Fruit fly (Drosophila melanogaster): ENCODE measurements around the gene Hmgcl.

Hmgcl gene

DNA sequence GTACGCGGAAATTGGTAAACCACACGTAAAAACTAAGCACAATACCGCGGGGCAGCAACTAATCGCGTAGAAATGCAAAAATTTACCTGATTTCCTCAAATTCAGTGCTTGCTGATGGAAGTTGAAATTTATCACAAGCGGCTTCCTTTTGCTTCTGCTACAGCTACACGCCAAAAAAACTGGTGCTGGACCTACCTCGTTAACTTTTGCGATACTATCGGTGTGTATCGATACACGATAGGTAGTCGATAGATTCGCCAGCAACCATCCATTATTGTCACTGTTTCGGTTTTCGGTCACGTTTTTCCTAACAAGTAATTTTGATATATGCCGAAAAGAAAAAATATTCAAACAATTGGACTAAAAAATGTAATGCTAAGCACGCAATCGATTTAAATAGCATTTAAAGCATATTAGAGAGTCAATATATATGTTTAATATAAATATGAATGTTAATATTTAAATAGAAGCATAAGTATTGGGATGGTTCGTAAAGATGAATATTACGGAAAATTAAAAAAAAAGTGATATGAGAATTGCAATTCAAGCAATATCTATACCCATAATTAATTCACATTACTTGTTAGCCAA lies 7.3 kb downstream of the Hmgcl start, which contains the start of gene Sumo (continued):
- peak; percentile 69 for TF ChIP-seq CG30020 (tag; optimal IDR thresholded peaks at IDR 0.05)
- TF ChIP-seq wek (GFP tag; optimal IDR thresholded peaks at IDR 0.05), result no peak
- peak; percentile 96 for TF ChIP-seq hbn (GFP tag; IDR thresholded peaks at IDR 0.05; ENCODE audit: partially characterized antibody)
- TF ChIP-seq CG6683 (GFP tag; optimal IDR thresholded peaks at IDR 0.05), result no peak
- peak; percentile 1 for TF ChIP-seq twi (tag; optimal IDR thresholded peaks at IDR 0.05)
- no peak for TF ChIP-seq pfk (GFP tag; optimal IDR thresholded peaks at IDR 0.05)
- peak; percentile 23 for TF ChIP-seq sug (tag; optimal IDR thresholded peaks at IDR 0.05)
- TF ChIP-seq CG11085 (GFP tag; IDR thresholded peaks at IDR 0.05), result no peak; the same call in 1 of the 2 replicates
- peak; percentile 82 for TF ChIP-seq Med (GFP tag)
- TF ChIP-seq Ets65A (GFP tag), result no peak
- TF ChIP-seq gsb-n (tag; optimal IDR thresholded peaks at IDR 0.05), result no peak
- TF ChIP-seq vvl (GFP tag; IDR thresholded peaks at IDR 0.05), result peak; percentile 10; the same call in 1 of the 2 replicates
- no peak for TF ChIP-seq Atf-2 (GFP tag; optimal IDR thresholded peaks at IDR 0.05)
- TF ChIP-seq ro (GFP tag; IDR thresholded peaks at IDR 0.05), result no peak
- peak; percentile 99 for TF ChIP-seq hb (GFP tag; IDR thresholded peaks at IDR 0.05; ENCODE audit: partially characterized antibody)
- no peak for TF ChIP-seq psq (GFP tag; optimal IDR thresholded peaks at IDR 0.05)
- no peak for TF ChIP-seq Dad (GFP tag; optimal IDR thresholded peaks at IDR 0.05)
- no peak for TF ChIP-seq NC2β (GFP tag; optimal IDR thresholded peaks at IDR 0.05)
- peak; percentile 32 for TF ChIP-seq CG17829 (tag; optimal IDR thresholded peaks at IDR 0.05)
- TF ChIP-seq CG12104 (GFP tag; optimal IDR thresholded peaks at IDR 0.05), result no peak
- no peak for TF ChIP-seq CG15601 (tag; optimal IDR thresholded peaks at IDR 0.05)
- TF ChIP-seq CG8765 (GFP tag; IDR thresholded peaks at IDR 0.05), result peak; percentile 25; the same call in 1 of the 2 replicates
- no peak for TF ChIP-seq CG5953 (GFP tag; IDR thresholded peaks at IDR 0.05)
- peak; percentile 93 for TF ChIP-seq row (GFP tag; IDR thresholded peaks at IDR 0.05)
- TF ChIP-seq tio (GFP tag; optimal IDR thresholded peaks at IDR 0.05), result no peak
- no peak for TF ChIP-seq gfzf (GFP tag; optimal IDR thresholded peaks at IDR 0.05)
- TF ChIP-seq emc (GFP tag; optimal IDR thresholded peaks at IDR 0.05), result no peak
- no peak for TF ChIP-seq aop (GFP tag; IDR thresholded peaks at IDR 0.05)
- no peak for TF ChIP-seq Nf-YB (GFP tag; optimal IDR thresholded peaks at IDR 0.05)
- TF ChIP-seq tgo (GFP tag; IDR thresholded peaks at IDR 0.05), result no peak
- TF ChIP-seq CG9727 (GFP tag; optimal IDR thresholded peaks at IDR 0.05), result peak; percentile 30
- peak; percentile 79 for TF ChIP-seq pzg (GFP tag; optimal IDR thresholded peaks at IDR 0.05)
- TF ChIP-seq pnt (GFP tag; optimal IDR thresholded peaks at IDR 0.05), result no peak
- peak; percentile 39 for TF ChIP-seq CG11504 (tag; optimal IDR thresholded peaks at IDR 0.05)

DNA sequence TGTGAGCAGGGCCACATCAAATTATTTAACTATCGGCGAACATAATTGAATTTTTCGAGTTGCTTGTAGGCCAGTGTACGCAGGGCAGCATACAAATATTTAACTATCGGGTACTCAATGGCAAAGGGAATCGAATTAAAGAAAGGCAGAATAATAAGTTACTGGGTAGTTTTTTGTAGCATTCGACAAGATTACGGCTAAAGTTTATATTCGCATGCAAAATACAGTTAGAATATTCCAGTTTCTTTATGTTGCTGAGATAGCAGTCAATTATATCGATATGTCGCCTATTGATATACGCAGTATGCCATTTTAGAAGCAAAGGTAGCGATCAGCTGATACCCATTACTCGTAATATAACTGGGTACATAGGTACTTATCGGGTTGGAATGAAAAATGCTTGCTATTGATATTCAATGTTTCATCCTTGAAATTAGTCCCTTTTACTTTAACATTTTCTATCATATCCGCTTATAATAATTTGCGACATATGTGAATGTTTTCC lies 7.9 kb downstream of the Hmgcl start:
- TF ChIP-seq fu2 (GFP tag; optimal IDR thresholded peaks at IDR 0.05) (peak; percentile 61), CG30431 (GFP tag; optimal IDR thresholded peaks at IDR 0.05) (no peak), kay (GFP tag; optimal IDR thresholded peaks at IDR 0.05) (peak; percentile 12), Hr51 (GFP tag; optimal IDR thresholded peaks at IDR 0.05) (peak in 1 of 2 experiments; percentile 36), Dll (GFP tag; IDR thresholded peaks at IDR 0.05; ENCODE audit: partially characterized antibody) (peak; percentile 96), bcd (GFP tag; optimal IDR thresholded peaks at IDR 0.05) (no peak), CG17612 (GFP tag; IDR thresholded peaks at IDR 0.05) (no peak), CG18619 (GFP tag; optimal IDR thresholded peaks at IDR 0.05) (peak; percentile 41), Optix (GFP tag; IDR thresholded peaks at IDR 0.05) (no peak), CG2678 (tag; optimal IDR thresholded peaks at IDR 0.05) (no peak), CG6272 (GFP tag; IDR thresholded peaks at IDR 0.05) (no peak; the same call in 1 of the 2 replicates), CG6683 (GFP tag; optimal IDR thresholded peaks at IDR 0.05) (no peak), emc (GFP tag; optimal IDR thresholded peaks at IDR 0.05) (no peak), danr (GFP tag; IDR thresholded peaks at IDR 0.05) (no peak), CG16813 (GFP tag; IDR thresholded peaks at IDR 0.05; ENCODE audit: partially characterized antibody) (peak; percentile 5), CG10274 (GFP tag; optimal IDR thresholded peaks at IDR 0.05) (no peak), fd3F (GFP tag; optimal IDR thresholded peaks at IDR 0.05) (no peak), ERR (GFP tag; optimal IDR thresholded peaks at IDR 0.05) (peak; percentile 54), mam (GFP tag; optimal IDR thresholded peaks at IDR 0.05) (peak; percentile 43)
